Fruit fly (Drosophila melanogaster): ENCODE data around the gene CG4953.

dm6 chr2L:10232827-10233226 lies 33.7 kb upstream of the CG4953 start:
- no peak for TF ChIP-seq CG12768 (GFP tag; optimal IDR thresholded peaks at IDR 0.05)
- no peak for TF ChIP-seq ovo (GFP tag; optimal IDR thresholded peaks at IDR 0.05)
- TF ChIP-seq CG5204 (GFP tag; optimal IDR thresholded peaks at IDR 0.05) = no peak
- TF ChIP-seq CG1620 (GFP tag; optimal IDR thresholded peaks at IDR 0.05) = no peak
- TF ChIP-seq toe (GFP tag; optimal IDR thresholded peaks at IDR 0.05) = no peak
- TF ChIP-seq pad (GFP tag; optimal IDR thresholded peaks at IDR 0.05) = no peak
- no peak for TF ChIP-seq CG7101 (tag; optimal IDR thresholded peaks at IDR 0.05)
- TF ChIP-seq Mnt (GFP tag; optimal IDR thresholded peaks at IDR 0.05) = no peak
- no peak for TF ChIP-seq cnc (optimal IDR thresholded peaks at IDR 0.05)
- TF ChIP-seq Clk (GFP tag; optimal IDR thresholded peaks at IDR 0.05) = no peak
- peak; percentile 29 for TF ChIP-seq CG11617 (GFP tag; optimal IDR thresholded peaks at IDR 0.05)
- TF ChIP-seq Crg-1 (GFP tag; optimal IDR thresholded peaks at IDR 0.05) = no peak
- TF ChIP-seq CG7045 (GFP tag; optimal IDR thresholded peaks at IDR 0.05) = no peak

All from whole organism, adult.